Worm (Caenorhabditis elegans): ENCODE measurements around the gene C54D10.13.

Gene C54D10.13

ce11 chrV:12401383-12401782 lies 30.7 kb downstream of the C54D10.13 start, which contains the start of gene K01D12.7:
K01D12.7 (minus strand) TSS chrV:12401483.
- TF ChIP-seq hmbx-1 (tag; optimal IDR thresholded peaks at IDR 0.05) = no peak
- no peak for TF ChIP-seq ceh-36 (tag; optimal IDR thresholded peaks at IDR 0.05)
- TF ChIP-seq ets-7 (tag; optimal IDR thresholded peaks at IDR 0.05) = no peak

DNA sequence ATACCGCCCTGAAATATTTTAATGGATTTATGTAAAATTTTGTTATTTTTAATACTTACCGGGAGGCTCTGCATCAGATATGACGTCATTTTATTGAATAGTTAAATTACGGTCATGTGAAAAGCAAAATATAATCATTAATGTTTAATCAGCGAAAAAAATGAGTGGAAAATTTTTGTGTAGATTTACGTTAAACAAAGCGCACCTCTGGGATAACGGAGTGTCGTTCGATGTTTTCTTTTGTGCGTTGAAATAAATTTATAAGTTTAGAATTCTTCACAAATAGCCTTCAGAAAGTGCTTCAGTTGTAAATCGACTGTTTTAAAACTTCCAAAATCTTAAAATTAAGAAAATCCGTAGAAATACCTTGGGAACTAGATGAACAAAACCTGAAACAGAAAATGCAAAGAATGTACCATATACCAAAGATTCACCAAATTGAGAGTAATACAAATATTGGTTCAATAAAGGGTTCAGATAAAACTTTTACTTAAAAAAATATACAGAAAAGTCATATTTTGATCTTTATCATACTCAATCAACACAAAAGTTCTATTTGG lies 31.3 kb downstream of the C54D10.13 start, which contains the start of the genes K01D12.20 and miga-1:
Gene K01D12.20, minus strand, starts transcription at position 138 of the 560 bp plus-strand sequence.
Gene miga-1, minus strand, starts transcription at position 183 of the 560 bp plus-strand sequence.
- no peak for TF ChIP-seq B0310.2 (tag; optimal IDR thresholded peaks at IDR 0.05)
- TF ChIP-seq hmbx-1 (tag; optimal IDR thresholded peaks at IDR 0.05) = no peak
- no peak for TF ChIP-seq sea-1 (GFP tag; conservative IDR thresholded peaks at IDR 0.05)
- no peak for TF ChIP-seq tra-4 (tag; optimal IDR thresholded peaks at IDR 0.05)

DNA sequence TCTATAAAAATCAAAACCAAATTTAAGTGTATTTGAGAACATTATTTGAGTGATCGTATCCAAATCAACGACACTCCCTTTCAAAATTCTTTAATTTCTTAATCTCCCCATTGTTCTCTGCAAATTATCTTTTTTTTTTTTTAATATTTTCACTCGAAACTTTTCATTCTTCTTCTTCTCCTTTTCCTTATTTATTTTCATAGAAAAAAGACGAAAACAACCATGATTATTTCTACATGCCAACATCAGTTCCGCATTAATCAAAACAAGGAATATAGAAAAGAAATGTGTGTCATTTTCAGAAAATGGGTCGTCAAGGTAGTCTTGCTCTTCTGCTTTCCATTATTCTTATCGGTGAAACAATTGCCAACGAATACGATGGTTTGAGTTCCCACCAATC lies 34.5 kb downstream of the C54D10.13 start, which contains the start of gene K01D12.5:
Gene K01D12.5, plus strand, starts transcription at position 301 of the 400 bp plus-strand sequence.
- TF ChIP-seq pes-1 (GFP tag; IDR thresholded peaks at IDR 0.05) (no peak), aly-1 (tag; optimal IDR thresholded peaks at IDR 0.05) (no peak), scrt-1 (GFP tag; IDR thresholded peaks at IDR 0.05) (no peak), tbx-11 (GFP tag; IDR thresholded peaks at IDR 0.05) (no peak), B0310.2 (tag; optimal IDR thresholded peaks at IDR 0.05) (no peak), ama-1 (optimal IDR thresholded peaks at IDR 0.05) (no peak), F13C5.2 (tag; optimal IDR thresholded peaks at IDR 0.05) (no peak), flt-1 (GFP tag; IDR thresholded peaks at IDR 0.05) (no peak), ets-7 (tag; optimal IDR thresholded peaks at IDR 0.05) (no peak), tbx-37 (GFP tag; conservative IDR thresholded peaks at IDR 0.05) (no peak), hmbx-1 (tag; optimal IDR thresholded peaks at IDR 0.05) (no peak), hnd-1 (tag; optimal IDR thresholded peaks at IDR 0.05) (no peak), ceh-36 (tag; optimal IDR thresholded peaks at IDR 0.05) (no peak), hmg-4 (GFP tag; optimal IDR thresholded peaks at IDR 0.05) (no peak), ceh-13 (GFP tag; optimal IDR thresholded peaks at IDR 0.05) (no peak), sea-1 (GFP tag; conservative IDR thresholded peaks at IDR 0.05) (no peak), tra-4 (tag; optimal IDR thresholded peaks at IDR 0.05) (no peak)

DNA sequence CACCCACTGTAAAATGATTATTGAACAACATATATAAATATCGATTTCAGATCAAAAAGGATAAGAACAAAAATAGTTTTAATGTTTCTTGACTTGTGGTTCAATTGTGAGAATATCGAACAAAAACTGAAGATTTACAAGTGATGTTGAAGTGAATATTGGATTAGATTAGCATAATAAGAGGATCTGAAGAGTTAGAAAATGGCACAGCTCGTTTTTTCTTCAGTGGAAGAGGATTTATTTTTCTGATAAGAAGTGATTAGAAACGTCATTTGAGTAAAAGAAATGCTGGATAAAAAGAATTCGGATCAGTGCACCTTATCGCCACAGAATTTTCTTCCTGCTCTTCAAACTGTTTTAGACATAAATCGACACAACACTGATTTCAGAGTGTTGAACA lies 36.4 kb downstream of the C54D10.13 start, which contains the start of gene twk-14:
Gene twk-14, minus strand, starts transcription at position 8 of the 400 bp plus-strand sequence.
- TF ChIP-seq ceh-36 (tag; optimal IDR thresholded peaks at IDR 0.05) (no peak), sea-1 (GFP tag; conservative IDR thresholded peaks at IDR 0.05) (no peak), ets-7 (tag; optimal IDR thresholded peaks at IDR 0.05) (no peak), tbx-37 (GFP tag; conservative IDR thresholded peaks at IDR 0.05) (no peak), flt-1 (GFP tag; IDR thresholded peaks at IDR 0.05) (no peak), F13C5.2 (tag; optimal IDR thresholded peaks at IDR 0.05) (no peak), tra-4 (tag; optimal IDR thresholded peaks at IDR 0.05) (no peak), ceh-13 (GFP tag; optimal IDR thresholded peaks at IDR 0.05) (no peak), tbx-11 (GFP tag; IDR thresholded peaks at IDR 0.05) (no peak), aly-1 (tag; optimal IDR thresholded peaks at IDR 0.05) (no peak), scrt-1 (GFP tag; IDR thresholded peaks at IDR 0.05) (no peak), B0310.2 (tag; optimal IDR thresholded peaks at IDR 0.05) (no peak), pes-1 (GFP tag; IDR thresholded peaks at IDR 0.05) (no peak)

- TF ChIP-seq sea-1 (GFP tag; conservative IDR thresholded peaks at IDR 0.05) (no peak), ama-1 (optimal IDR thresholded peaks at IDR 0.05) (no peak), F13C5.2 (tag; optimal IDR thresholded peaks at IDR 0.05) (no peak), flt-1 (GFP tag; IDR thresholded peaks at IDR 0.05) (no peak), hnd-1 (tag; optimal IDR thresholded peaks at IDR 0.05) (no peak), tbx-11 (GFP tag; IDR thresholded peaks at IDR 0.05) (no peak), hmg-4 (GFP tag; optimal IDR thresholded peaks at IDR 0.05) (no peak), ceh-36 (tag; optimal IDR thresholded peaks at IDR 0.05) (no peak), tbx-37 (GFP tag; conservative IDR thresholded peaks at IDR 0.05) (no peak), scrt-1 (GFP tag; IDR thresholded peaks at IDR 0.05) (no peak), hmbx-1 (tag; optimal IDR thresholded peaks at IDR 0.05) (no peak), B0310.2 (tag; optimal IDR thresholded peaks at IDR 0.05) (no peak)
Measured at ce11 chrV:12386154-12386553, 45.9 kb downstream of the C54D10.13 start, which contains the start of gene K01D12.15. K01D12.15 (plus strand) TSS chrV:12386454.

Measured in whole organism, early embryonic.